Worm (Caenorhabditis elegans): ENCODE results near the gene C54F6.6.

ce11 chrV:7495189-7495588 is 28.3 kb upstream of the C54F6.6 start, which contains the start of gene srbc-11:
- TF ChIP-seq jun-1 (tag; optimal IDR thresholded peaks at IDR 0.05), result no peak
- TF ChIP-seq zag-1 (tag; optimal IDR thresholded peaks at IDR 0.05), result no peak
- TF ChIP-seq mdl-1 (tag; optimal IDR thresholded peaks at IDR 0.05), result no peak
- no peak for TF ChIP-seq nhr-76 (tag; optimal IDR thresholded peaks at IDR 0.05)
